Worm (Caenorhabditis elegans): ENCODE results near the gene gars-1.

- TF ChIP-seq ZK546.5 (tag; optimal IDR thresholded peaks at IDR 0.05) (no peak), snpc-4 (tag; optimal IDR thresholded peaks at IDR 0.05) (peak; percentile 30), eor-1 (tag; optimal IDR thresholded peaks at IDR 0.05) (no peak), tbx-2 (tag; optimal IDR thresholded peaks at IDR 0.05) (no peak)
Observed at ce11 chrIII:5202641-5203040, 39.2 kb upstream of the gars-1 start.

Measured in whole organism, L3 larva.